Fruit fly (Drosophila melanogaster): ENCODE data around the gene CG15160.

CG15160 gene

DNA sequence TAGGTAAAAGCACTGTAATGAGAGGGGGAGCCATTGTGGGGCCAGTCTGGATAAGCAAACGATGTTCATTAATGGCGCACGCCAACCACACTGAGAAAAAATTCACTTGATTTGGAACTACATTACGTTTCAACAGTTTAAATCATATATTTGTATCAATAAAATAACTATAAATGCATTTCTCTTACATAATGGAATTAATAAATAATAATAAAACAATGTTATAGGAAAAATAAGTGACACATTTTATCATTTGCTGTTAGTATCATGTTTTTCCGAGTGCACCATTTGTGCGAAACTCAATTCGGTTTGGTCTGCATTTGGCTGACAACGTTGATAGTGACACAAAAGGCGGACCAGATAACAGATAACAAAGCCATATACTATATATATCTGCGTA is 41.9 kb upstream of the CG15160 start (continued):
- TF ChIP-seq CG8319 (GFP tag; optimal IDR thresholded peaks at IDR 0.05) = no peak
- no peak for TF ChIP-seq vri (GFP tag; optimal IDR thresholded peaks at IDR 0.05)
- no peak for TF ChIP-seq CG10669 (GFP tag; optimal IDR thresholded peaks at IDR 0.05)
- no peak for TF ChIP-seq Met (GFP tag; optimal IDR thresholded peaks at IDR 0.05)
- no peak for TF ChIP-seq dsx (GFP tag; optimal IDR thresholded peaks at IDR 0.05; ENCODE audit: poor library complexity, severe bottlenecking)
- no peak for TF ChIP-seq topi (GFP tag; optimal IDR thresholded peaks at IDR 0.05)
- peak; percentile 83 for TF ChIP-seq Eip78C (GFP tag)
- no peak for TF ChIP-seq Smox (GFP tag; optimal IDR thresholded peaks at IDR 0.05)
- TF ChIP-seq Hr4 (GFP tag; optimal IDR thresholded peaks at IDR 0.05) = peak; percentile 64
- peak; percentile 6 for TF ChIP-seq acj6 (GFP tag; optimal IDR thresholded peaks at IDR 0.05)
- no peak for TF ChIP-seq ss (GFP tag; optimal IDR thresholded peaks at IDR 0.05)
- no peak for TF ChIP-seq Hr39 (GFP tag; optimal IDR thresholded peaks at IDR 0.05)
- TF ChIP-seq OdsH (GFP tag; optimal IDR thresholded peaks at IDR 0.05) = peak; percentile 53
- no peak for TF ChIP-seq Blimp-1 (GFP tag; optimal IDR thresholded peaks at IDR 0.05)
- peak; percentile 19 for TF ChIP-seq net (GFP tag; optimal IDR thresholded peaks at IDR 0.05)
- no peak for TF ChIP-seq fd85E (GFP tag; optimal IDR thresholded peaks at IDR 0.05)

dm6 chr2L:18549470-18549869 is 41.2 kb upstream of the CG15160 start:
- TF ChIP-seq vri (GFP tag; optimal IDR thresholded peaks at IDR 0.05) (peak; percentile 68), fkh (GFP tag; optimal IDR thresholded peaks at IDR 0.05) (peak; percentile 66), CG16779 (tag; optimal IDR thresholded peaks at IDR 0.05) (no peak), Eip78C (GFP tag) (peak; percentile 20)

DNA sequence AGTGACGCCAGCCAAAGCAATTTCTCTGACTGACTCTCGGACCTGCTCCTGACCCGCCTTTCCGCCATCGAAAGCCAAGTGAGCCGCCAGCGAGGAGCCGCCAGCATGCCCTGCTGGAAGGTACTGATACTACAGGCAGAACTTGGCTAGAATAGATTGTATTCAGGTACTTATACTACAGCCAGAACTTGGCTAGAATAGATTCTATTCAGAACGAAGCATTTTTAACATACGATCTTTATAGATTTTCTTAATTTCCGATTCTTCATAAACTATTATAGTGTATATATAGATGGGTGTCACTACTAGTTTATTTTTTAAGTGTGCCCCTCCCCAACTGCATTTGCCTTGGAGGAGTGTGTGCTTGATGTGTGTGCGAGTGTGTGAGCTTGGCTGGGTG is 36.5 kb upstream of the CG15160 start:
- TF ChIP-seq Hr4 (GFP tag; optimal IDR thresholded peaks at IDR 0.05) (peak; percentile 61), CG8319 (GFP tag; optimal IDR thresholded peaks at IDR 0.05) (no peak), CG6854 (GFP tag; optimal IDR thresholded peaks at IDR 0.05) (no peak), svp (GFP tag) (no peak), CG15336 (GFP tag; IDR thresholded peaks at IDR 0.05) (peak; percentile 53), CG8119 (GFP tag; IDR thresholded peaks at IDR 0.05) (peak; percentile 56; the same call in 1 of the 3 replicates), pdm3 (GFP tag; optimal IDR thresholded peaks at IDR 0.05) (peak; percentile 25), CG6163 (GFP tag; IDR thresholded peaks at IDR 0.05) (peak; percentile 40; the same call in 1 of the 3 replicates), CG31627 (GFP tag; optimal IDR thresholded peaks at IDR 0.05) (no peak), Eip93F (GFP tag; optimal IDR thresholded peaks at IDR 0.05) (no peak), CG32006 (GFP tag; optimal IDR thresholded peaks at IDR 0.05) (peak; percentile 50), dac (GFP tag; optimal IDR thresholded peaks at IDR 0.05) (no peak), Sox14 (GFP tag; optimal IDR thresholded peaks at IDR 0.05) (peak; percentile 2), fd59A (GFP tag; optimal IDR thresholded peaks at IDR 0.05) (no peak), CG3032 (tag; optimal IDR thresholded peaks at IDR 0.05) (no peak), Eip75B (GFP tag; optimal IDR thresholded peaks at IDR 0.05) (no peak), OdsH (GFP tag; optimal IDR thresholded peaks at IDR 0.05) (peak; percentile 0), Blimp-1 (GFP tag; optimal IDR thresholded peaks at IDR 0.05) (no peak), net (GFP tag; optimal IDR thresholded peaks at IDR 0.05) (peak; percentile 12), CG6276 (GFP tag; optimal IDR thresholded peaks at IDR 0.05) (no peak), topi (GFP tag; optimal IDR thresholded peaks at IDR 0.05) (no peak), fkh (GFP tag; optimal IDR thresholded peaks at IDR 0.05) (no peak), CG11762 (GFP tag; optimal IDR thresholded peaks at IDR 0.05; ENCODE audit: insufficient read depth) (no peak), ss (GFP tag; optimal IDR thresholded peaks at IDR 0.05) (no peak), cyc (GFP tag; optimal IDR thresholded peaks at IDR 0.05) (no peak), CG4318 (GFP tag; optimal IDR thresholded peaks at IDR 0.05) (peak; percentile 5), Eip78C (GFP tag) (peak; percentile 13)

- TF ChIP-seq fkh (GFP tag; optimal IDR thresholded peaks at IDR 0.05) (peak; percentile 87), fd85E (GFP tag; optimal IDR thresholded peaks at IDR 0.05) (no peak)
Observed at dm6 chr2L:18556384-18556783, 34.3 kb upstream of the CG15160 start.
